Worm (Caenorhabditis elegans) whole organism, L1 larva: ENCODE results near the gene C33F10.8.

Source experiments
- C04F5.9 ChIP-seq: sonication (generic microtip); optimal IDR thresholded peaks from 2 replicates; lab custom pipeline; 2016; ENCODE audit warnings: missing genetic modification characterization, missing compliant biosample characterization
- C34B4.2 ChIP-seq: sonication (generic microtip); optimal IDR thresholded peaks from 2 replicates; lab custom pipeline; 2017; ENCODE audit warnings: mild to moderate bottlenecking, missing genetic modification characterization, missing compliant biosample characterization
- Y116A8C.19 ChIP-seq: sonication (generic microtip); optimal IDR thresholded peaks from 2 replicates; lab custom pipeline; 2016; ENCODE audit warnings: missing compliant biosample characterization, missing genetic modification characterization, borderline replicate concordance
- alr-1 ChIP-seq: fragments of 200-800 bp; sonication (Bioruptor generic); optimal IDR thresholded peaks from 2 replicates; lab custom pipeline; 2018; ENCODE audit warnings: borderline replicate concordance, mild to moderate bottlenecking, missing genetic modification characterization, missing compliant biosample characterization
- aly-2 ChIP-seq: fragments of 150-350 bp; optimal IDR thresholded peaks from 2 replicates; lab custom pipeline; 2014; ENCODE audit warnings: missing biosample characterization, missing genetic modification characterization
- ama-1 ChIP-seq: fragments of 150-350 bp; optimal IDR thresholded peaks from 2 replicates; lab custom pipeline; 2014
- ceh-8 ChIP-seq: fragments of 200-800 bp; sonication (Bioruptor generic); optimal IDR thresholded peaks from 2 replicates; lab custom pipeline; 2018; ENCODE audit warnings: mild to moderate bottlenecking, missing genetic modification characterization, moderate library complexity, missing compliant biosample characterization
- ceh-82 ChIP-seq, 3 experiments: fragments of 150-350 bp in 1 of 3; sonication (generic microtip) in 2 of 3; optimal IDR thresholded peaks; 2 replicates each; lab custom pipeline; 2014 to 2017; ENCODE audit warnings: missing biosample characterization in 3 of 3, missing genetic modification characterization in 3 of 3
- ceh-90 ChIP-seq: sonication (generic microtip); optimal IDR thresholded peaks from 2 replicates; lab custom pipeline; 2016; ENCODE audit warnings: missing genetic modification characterization, missing compliant biosample characterization
- dpl-1 ChIP-seq, 3 experiments: fragments of 150-350 bp in 2 of 3; sonication (generic microtip) in 1 of 3; optimal IDR thresholded peaks; 2 replicates each; lab custom pipeline; 2014 to 2017; ENCODE audit warnings: missing biosample characterization in 3 of 3, missing genetic modification characterization in 3 of 3, missing genetic modification reagents in 3 of 3
- dsc-1 ChIP-seq: sonication (generic microtip); optimal IDR thresholded peaks from 2 replicates; lab custom pipeline; 2016; ENCODE audit warnings: mild to moderate bottlenecking, missing genetic modification characterization, missing compliant biosample characterization
- efl-1 ChIP-seq, 4 experiments: fragments of 150-350 bp; optimal IDR thresholded peaks in 3 of 4; peaks in 1 of 4; 1 replicate in 1 of 4; 2 replicates in 3 of 4; lab custom pipeline; 2014; ENCODE audit warnings: missing biosample characterization in 2 of 4, missing genetic modification characterization in 2 of 4, missing genetic modification reagents in 2 of 4
- ets-5 ChIP-seq: fragments of 200-800 bp; sonication (Bioruptor generic); IDR thresholded peaks from 2 replicates; pipeline ENCODE4 v1.3.6; 2022; ENCODE audit warnings: missing genetic modification characterization, missing compliant biosample characterization
- fkh-4 ChIP-seq: sonication (generic microtip); optimal IDR thresholded peaks from 2 replicates; lab custom pipeline; 2016; ENCODE audit warnings: missing compliant biosample characterization, missing genetic modification characterization, borderline replicate concordance
- fkh-8 ChIP-seq: sonication (generic microtip); optimal IDR thresholded peaks from 2 replicates; lab custom pipeline; 2016; ENCODE audit warnings: mild to moderate bottlenecking, missing genetic modification characterization, missing compliant biosample characterization
- fos-1 ChIP-seq: fragments of 150-350 bp; optimal IDR thresholded peaks from 2 replicates; lab custom pipeline; 2014; ENCODE audit warnings: missing biosample characterization, missing genetic modification characterization
- grh-1 ChIP-seq: fragments of 200-800 bp; sonication (Bioruptor generic); IDR thresholded peaks from 2 replicates; pipeline ENCODE4 v1.3.6; 2022; ENCODE audit warnings: missing genetic modification reagents, missing genetic modification characterization, missing compliant biosample characterization
- hlh-17 ChIP-seq: fragments of 200-800 bp; sonication (Bioruptor generic); optimal IDR thresholded peaks from 2 replicates; lab custom pipeline; 2018; ENCODE audit warnings: missing genetic modification characterization, mild to moderate bottlenecking, missing compliant biosample characterization, moderate library complexity, borderline replicate concordance
- lin-13 ChIP-seq: fragments of 150-350 bp; optimal IDR thresholded peaks from 2 replicates; lab custom pipeline; 2014; ENCODE audit warnings: missing biosample characterization, missing genetic modification reagents, missing genetic modification characterization
- lin-15B ChIP-seq: fragments of 150-350 bp; sonication (generic microtip); optimal IDR thresholded peaks from 3 replicates; lab custom pipeline; 2014; ENCODE audit warnings: missing biosample characterization, missing genetic modification characterization
- lir-3 ChIP-seq: sonication (generic microtip); optimal IDR thresholded peaks from 2 replicates; lab custom pipeline; 2016; ENCODE audit warnings: mild to moderate bottlenecking, missing genetic modification characterization, moderate library complexity, missing compliant biosample characterization; ENCODE audit not compliant: poor library complexity
- mab-9 ChIP-seq: fragments of 200-800 bp; sonication (Bioruptor generic); IDR thresholded peaks from 2 replicates; pipeline ENCODE4 v1.3.6; 2022; ENCODE audit warnings: missing genetic modification reagents, missing genetic modification characterization, missing compliant biosample characterization
- mep-1 ChIP-seq: fragments of 150-350 bp; optimal IDR thresholded peaks from 2 replicates; lab custom pipeline; 2014; ENCODE audit warnings: missing biosample characterization, missing genetic modification characterization
- nhr-12 ChIP-seq: sonication (generic microtip); optimal IDR thresholded peaks from 2 replicates; lab custom pipeline; 2017; ENCODE audit warnings: missing biosample characterization, missing genetic modification characterization
- nhr-28 ChIP-seq: fragments of 150-350 bp; optimal IDR thresholded peaks from 2 replicates; lab custom pipeline; 2014; ENCODE audit warnings: missing biosample characterization, missing genetic modification characterization
- nhr-71 ChIP-seq: sonication (generic microtip); optimal IDR thresholded peaks from 2 replicates; lab custom pipeline; 2016; ENCODE audit warnings: mild to moderate bottlenecking, missing genetic modification characterization, moderate library complexity, missing compliant biosample characterization
- nhr-76 ChIP-seq: sonication (generic microtip); optimal IDR thresholded peaks from 2 replicates; lab custom pipeline; 2017; ENCODE audit warnings: missing biosample characterization, missing genetic modification characterization
- nhr-77 ChIP-seq: fragments of 150-350 bp; optimal IDR thresholded peaks from 2 replicates; lab custom pipeline; 2014; ENCODE audit warnings: missing biosample characterization, missing genetic modification characterization
- nhr-85 ChIP-seq: sonication (generic microtip); peaks from one replicate; lab custom pipeline; 2016; ENCODE audit warnings: missing genetic modification characterization, inconsistent platforms, missing compliant biosample characterization
- nhr-90 ChIP-seq: sonication (generic microtip); optimal IDR thresholded peaks from 2 replicates; lab custom pipeline; 2016; ENCODE audit warnings: mild to moderate bottlenecking, missing genetic modification characterization, missing compliant biosample characterization; ENCODE audit not compliant: poor library complexity
- pag-3 ChIP-seq: sonication (generic microtip); optimal IDR thresholded peaks from 2 replicates; lab custom pipeline; 2017; ENCODE audit warnings: missing genetic modification characterization, mild to moderate bottlenecking, missing compliant biosample characterization, antibody characterized with exemption, borderline replicate concordance; ENCODE audit not compliant: insufficient read depth
- pax-3 ChIP-seq: fragments of 200-800 bp; sonication (Bioruptor generic); optimal IDR thresholded peaks from 2 replicates; lab custom pipeline; 2018; ENCODE audit warnings: mild to moderate bottlenecking, missing genetic modification characterization, moderate library complexity, missing compliant biosample characterization
- pqm-1 ChIP-seq: sonication (generic microtip); optimal IDR thresholded peaks from 3 replicates; lab custom pipeline; 2017; ENCODE audit warnings: missing biosample characterization, missing genetic modification characterization
- rnt-1 ChIP-seq: sonication (generic microtip); optimal IDR thresholded peaks from 2 replicates; lab custom pipeline; 2016; ENCODE audit warnings: mild to moderate bottlenecking, missing genetic modification characterization, moderate library complexity, missing compliant biosample characterization
- skn-1 ChIP-seq: fragments of 150-350 bp; optimal IDR thresholded peaks from 2 replicates; lab custom pipeline; 2014; ENCODE audit warnings: missing biosample characterization, missing genetic modification characterization
- snu-23 ChIP-seq: sonication (generic microtip); optimal IDR thresholded peaks from 2 replicates; lab custom pipeline; 2016; ENCODE audit warnings: missing genetic modification characterization, missing compliant biosample characterization
- sox-4 ChIP-seq: sonication (generic microtip); optimal IDR thresholded peaks from 2 replicates; lab custom pipeline; 2016; ENCODE audit warnings: missing genetic modification characterization, missing compliant biosample characterization
- sup-37 ChIP-seq: fragments of 200-800 bp; sonication (Bioruptor generic); optimal IDR thresholded peaks from 2 replicates; lab custom pipeline; 2018; ENCODE audit warnings: mild to moderate bottlenecking, missing genetic modification characterization, missing compliant biosample characterization
- swsn-7 ChIP-seq: sonication (generic microtip); optimal IDR thresholded peaks from 2 replicates; lab custom pipeline; 2016; ENCODE audit warnings: missing genetic modification characterization, missing compliant biosample characterization
- tbx-2 ChIP-seq: sonication (generic microtip); optimal IDR thresholded peaks from 2 replicates; lab custom pipeline; 2016; ENCODE audit warnings: missing genetic modification characterization, missing compliant biosample characterization
- tlp-1 ChIP-seq: fragments of 150-350 bp; optimal IDR thresholded peaks from 2 replicates; lab custom pipeline; 2014; ENCODE audit warnings: missing biosample characterization, missing genetic modification characterization
- unc-130 ChIP-seq: fragments of 150-350 bp; optimal IDR thresholded peaks from 2 replicates; lab custom pipeline; 2017; ENCODE audit warnings: missing biosample characterization, missing genetic modification characterization, inconsistent platforms
- unc-62 ChIP-seq: fragments of 150-350 bp; optimal IDR thresholded peaks from 2 replicates; lab custom pipeline; 2014; ENCODE audit warnings: missing biosample characterization, missing genetic modification reagents, missing genetic modification characterization
- unc-86 ChIP-seq: sonication (generic microtip); optimal IDR thresholded peaks from 2 replicates; lab custom pipeline; 2016; ENCODE audit warnings: missing genetic modification characterization, missing compliant biosample characterization
- vab-15 ChIP-seq: sonication (generic microtip); optimal IDR thresholded peaks from 2 replicates; lab custom pipeline; 2017; ENCODE audit warnings: missing genotype, mild to moderate bottlenecking, missing genetic modification characterization, missing compliant biosample characterization
- xbp-1 ChIP-seq: sonication (generic microtip); optimal IDR thresholded peaks from 2 replicates; lab custom pipeline; 2016; ENCODE audit warnings: missing genetic modification characterization, missing compliant biosample characterization
- zag-1 ChIP-seq: fragments of 150-350 bp; optimal IDR thresholded peaks from 2 replicates; lab custom pipeline; 2014; ENCODE audit warnings: missing biosample characterization, missing genetic modification characterization
- zip-4 ChIP-seq: fragments of 200-800 bp; sonication (Bioruptor generic); optimal IDR thresholded peaks from 2 replicates; lab custom pipeline; 2018; ENCODE audit warnings: mild to moderate bottlenecking, missing genetic modification characterization, moderate library complexity, missing compliant biosample characterization
- ztf-11 ChIP-seq, 2 experiments: sonication (generic microtip); optimal IDR thresholded peaks; 2 replicates each; lab custom pipeline; 2016 to 2017; ENCODE audit warnings: missing genetic modification characterization in 2 of 2, missing biosample characterization in 1 of 2, missing compliant biosample characterization in 1 of 2
- ztf-4 ChIP-seq: fragments of 150-350 bp; optimal IDR thresholded peaks from 2 replicates; lab custom pipeline; 2014; ENCODE audit warnings: missing biosample characterization, missing genetic modification characterization

The C33F10.8 gene

ce11 chrII:4791272-4791671, 33.8 kb downstream of the C33F10.8 start, which contains the start of gene F26G1.1 (continued):
- TF ChIP-seq swsn-7 (tag; lab: Kevin White, UChicago) = peak; percentile 78
- TF ChIP-seq efl-1 (optimal IDR thresholded peaks at IDR 0.05; lab: Kevin White, UChicago) = peak; percentile 59 to 92
- TF ChIP-seq efl-1 (GFP tag; optimal IDR thresholded peaks at IDR 0.05 in 1 of 2; lab: Kevin White, UChicago) = peak; percentile 93 to 99
- TF ChIP-seq lin-15B (tag; lab: Kevin White, UChicago) = no peak
- TF ChIP-seq skn-1 (tag; lab: Kevin White, UChicago) = peak; percentile 71
- peak; percentile 89 for TF ChIP-seq tbx-2
- peak; percentile 90 for TF ChIP-seq dsc-1 (tag; lab: Kevin White, UChicago)
- TF ChIP-seq fos-1 = peak; percentile 18
- TF ChIP-seq nhr-76 (tag; lab: Kevin White, UChicago) = no peak
- peak; percentile 74 for TF ChIP-seq C04F5.9
- TF ChIP-seq lir-3 (tag; lab: Kevin White, UChicago) = peak; percentile 95
- TF ChIP-seq sup-37 (GFP tag; lab: Kevin White, UChicago) = peak; percentile 61
- peak; percentile 90 for TF ChIP-seq nhr-85 (tag; lab: Kevin White, UChicago)
- peak; percentile 84 for TF ChIP-seq sox-4 (tag; lab: Kevin White, UChicago)
- TF ChIP-seq pax-3 = peak; percentile 90
- peak; percentile 66 for TF ChIP-seq snu-23 (GFP tag; lab: Kevin White, UChicago)
- no peak for TF ChIP-seq nhr-28
- TF ChIP-seq nhr-90 = peak; percentile 93
- TF ChIP-seq zag-1 (tag; lab: Kevin White, UChicago) = no peak
- no peak for TF ChIP-seq mep-1 (tag; lab: Kevin White, UChicago)
- peak; percentile 69 for TF ChIP-seq unc-86 (tag; lab: Kevin White, UChicago)
- peak; percentile 2 for TF ChIP-seq lin-13 (GFP tag; lab: Kevin White, UChicago)
- TF ChIP-seq nhr-12 = no peak
- peak; percentile 37 for TF ChIP-seq C34B4.2 (tag; lab: Kevin White, UChicago)
- peak; percentile 85 for TF ChIP-seq nhr-71 (tag; lab: Kevin White, UChicago)
- no peak for TF ChIP-seq nhr-77 (tag; lab: Kevin White, UChicago)
- peak; percentile 76 for TF ChIP-seq mab-9 (GFP tag; lab: Robert Waterston, UW)
- peak; percentile 42 for TF ChIP-seq ceh-8 (GFP tag; lab: Kevin White, UChicago)
- peak; percentile 94 for TF ChIP-seq fkh-4 (tag; lab: Kevin White, UChicago)
- TF ChIP-seq pag-3 (tag; lab: Kevin White, UChicago) = no peak
- TF ChIP-seq aly-2 (tag; lab: Kevin White, UChicago) = no peak
- TF ChIP-seq ceh-82 (tag; optimal IDR thresholded peaks at IDR 0.05; lab: Kevin White, UChicago) = peak; percentile 29 to 53 (median 49)
- peak; percentile 64 for TF ChIP-seq fkh-8 (tag; lab: Kevin White, UChicago)
- TF ChIP-seq zip-4 (GFP tag; lab: Kevin White, UChicago) = peak; percentile 56
- TF ChIP-seq dpl-1 (GFP tag; optimal IDR thresholded peaks at IDR 0.05; lab: Kevin White, UChicago) = peak; percentile 84 to 93 (median 92)
- TF ChIP-seq unc-130 (tag; lab: Kevin White, UChicago) = peak; percentile 54
- TF ChIP-seq Y116A8C.19 (tag; lab: Kevin White, UChicago) = peak; percentile 64
- TF ChIP-seq grh-1 (GFP tag; lab: Robert Waterston, UW) = peak; percentile 79
- no peak for TF ChIP-seq ets-5 (GFP tag; lab: Robert Waterston, UW)
- peak; percentile 98 for TF ChIP-seq ceh-90 (tag; lab: Kevin White, UChicago)

ce11 chrII:4790687-4791086, 34.3 kb downstream of the C33F10.8 start:
- no peak for TF ChIP-seq pqm-1
- TF ChIP-seq hlh-17 = no peak
- no peak for TF ChIP-seq ztf-11 (tag; optimal IDR thresholded peaks at IDR 0.05; lab: Kevin White, UChicago)
- no peak for TF ChIP-seq ztf-4 (tag; lab: Kevin White, UChicago)
- no peak for TF ChIP-seq alr-1 (tag; lab: Kevin White, UChicago)
- TF ChIP-seq pax-3 = no peak
- TF ChIP-seq rnt-1 = peak; percentile 31
- no peak for TF ChIP-seq mep-1 (tag; lab: Kevin White, UChicago)
- TF ChIP-seq lin-15B (tag; lab: Kevin White, UChicago) = no peak
- no peak for TF ChIP-seq grh-1 (GFP tag; lab: Robert Waterston, UW)
- no peak for TF ChIP-seq fkh-8 (tag; lab: Kevin White, UChicago)
- no peak for TF ChIP-seq unc-62 (GFP tag; lab: Kevin White, UChicago)
- TF ChIP-seq dpl-1 (GFP tag; optimal IDR thresholded peaks at IDR 0.05; lab: Kevin White, UChicago) = peak in 1 of 3 experiments; percentile 11
- no peak for TF ChIP-seq vab-15 (tag; lab: Kevin White, UChicago)
- TF ChIP-seq efl-1 (optimal IDR thresholded peaks at IDR 0.05; lab: Kevin White, UChicago) = peak in 1 of 2 experiments; percentile 1
- no peak for TF ChIP-seq efl-1 (GFP tag; optimal IDR thresholded peaks at IDR 0.05 in 1 of 2; lab: Kevin White, UChicago)
- no peak for TF ChIP-seq ceh-90 (tag; lab: Kevin White, UChicago)
- no peak for TF ChIP-seq ama-1 (lab: Kevin White, UChicago)
- no peak for TF ChIP-seq tlp-1 (tag; lab: Kevin White, UChicago)
- TF ChIP-seq C34B4.2 (tag; lab: Kevin White, UChicago) = no peak
- TF ChIP-seq nhr-12 = no peak
- no peak for TF ChIP-seq xbp-1
